Fruit fly (Drosophila melanogaster): ENCODE results near the gene pasha.

- TF ChIP-seq CG8119 (GFP tag; IDR thresholded peaks at IDR 0.05), result no peak
- TF ChIP-seq OdsH (GFP tag; optimal IDR thresholded peaks at IDR 0.05), result no peak
- no peak for TF ChIP-seq vri (GFP tag; optimal IDR thresholded peaks at IDR 0.05)
- no peak for TF ChIP-seq fkh (GFP tag; optimal IDR thresholded peaks at IDR 0.05)
- TF ChIP-seq Hr4 (GFP tag; optimal IDR thresholded peaks at IDR 0.05), result no peak
- TF ChIP-seq Sox14 (GFP tag; optimal IDR thresholded peaks at IDR 0.05), result no peak
- TF ChIP-seq CG8319 (GFP tag; optimal IDR thresholded peaks at IDR 0.05), result no peak
- TF ChIP-seq CG6808 (GFP tag; optimal IDR thresholded peaks at IDR 0.05), result no peak
Observed at dm6 chr3R:31597736-31598431, 19.9 kb upstream of the pasha start.

Measured in whole organism, prepupa.